Worm (Caenorhabditis elegans) whole organism, L4 larva: Measurements from ENCODE around the gene C10C5.7.

Source experiments
- daf-12 ChIP-seq: fragments of 150-350 bp; optimal IDR thresholded peaks from 2 replicates; lab custom pipeline; 2014; ENCODE audit warnings: missing biosample characterization, missing genetic modification reagents, missing genetic modification characterization
- lin-15B ChIP-seq: fragments of 150-350 bp; sonication (generic microtip); optimal IDR thresholded peaks from 3 replicates; lab custom pipeline; 2014; ENCODE audit warnings: missing biosample characterization, missing genetic modification characterization
- mxl-2 ChIP-seq: fragments of 200-800 bp; sonication (Bioruptor generic); conservative IDR thresholded peaks from 2 replicates; pipeline ENCODE4 v1.3.6; 2022; ENCODE audit warnings: missing genetic modification reagents, missing genetic modification characterization, missing compliant biosample characterization
- tra-1 ChIP-seq: fragments of 200-800 bp; sonication (Bioruptor generic); IDR thresholded peaks from 2 replicates; pipeline ENCODE4 v1.3.6; 2022; ENCODE audit warnings: missing genetic modification reagents, missing genetic modification characterization, missing compliant biosample characterization

DNA sequence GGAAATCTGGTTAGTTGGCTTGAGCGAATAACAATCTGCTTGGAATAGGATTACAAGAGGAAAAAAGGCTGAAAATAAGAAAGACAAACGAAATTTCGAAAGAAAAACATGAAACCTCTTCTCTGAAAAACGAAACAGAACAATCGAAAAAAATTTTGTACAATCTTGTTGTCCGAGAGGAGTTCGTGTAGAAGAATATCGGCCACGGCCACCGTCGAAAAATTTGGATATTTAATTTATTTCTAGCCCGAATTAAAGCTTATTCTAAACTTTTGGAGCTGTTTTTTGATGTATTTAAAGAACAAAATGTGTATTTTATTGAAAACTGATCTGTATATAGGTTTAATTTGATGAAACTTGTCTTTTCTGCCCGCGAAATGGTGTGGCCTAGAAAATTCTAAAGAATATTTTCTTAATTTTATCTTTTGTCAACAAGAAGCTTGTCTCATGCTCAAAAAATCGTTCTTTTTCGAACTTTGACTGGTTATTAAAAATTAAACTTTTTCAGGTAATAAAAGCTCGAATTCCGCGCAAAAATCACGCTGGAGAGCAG lies 48.3 kb upstream of the C10C5.7 start, which contains the start of gene T20D3.5:
- TF ChIP-seq lin-15B: no peak
- TF ChIP-seq mxl-2 (GFP tag; lab: Robert Waterston, UW): no peak
- TF ChIP-seq tra-1 (GFP tag; lab: Robert Waterston, UW): no peak
- no peak for TF ChIP-seq daf-12
